Fruit fly (Drosophila melanogaster) whole organism, pupa: ENCODE results near the gene CG5762.

Experiments used
- CG17806 ChIP-seq: fragments of 200-800 bp; sonication (Bioruptor generic); optimal IDR thresholded peaks from 2 replicates; lab custom pipeline; 2018; ENCODE audit warnings: missing biosample characterization, mild to moderate bottlenecking, missing genetic modification characterization, moderate library complexity
- D1 ChIP-seq: fragments of 200-800 bp; sonication (Bioruptor generic); optimal IDR thresholded peaks from 2 replicates; lab custom pipeline; 2018; ENCODE audit warnings: missing biosample characterization, mild to moderate bottlenecking, missing genetic modification characterization, moderate library complexity
- Pif1A ChIP-seq: fragments of 200-800 bp; sonication (Bioruptor generic); optimal IDR thresholded peaks from 3 replicates; lab custom pipeline; 2016; ENCODE audit warnings: missing biosample characterization, missing genetic modification characterization

DNA sequence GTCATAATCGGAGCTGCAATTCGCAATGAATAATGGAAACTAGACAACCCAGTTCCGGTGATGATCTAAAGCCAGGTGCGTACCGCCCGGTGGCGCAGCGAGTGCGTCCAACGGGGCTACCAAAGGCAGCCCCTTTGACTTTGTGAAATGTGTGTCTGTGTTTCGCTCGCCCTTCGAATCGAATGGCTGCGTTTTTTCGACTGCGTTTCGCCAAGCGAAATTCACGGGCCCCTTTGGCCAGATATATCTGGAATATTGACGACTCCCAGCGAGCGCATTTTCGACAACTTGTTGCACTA is 42.5 kb downstream of the CG5762 start:
- no peak for TF ChIP-seq D1 (tag; lab: Kevin White, UChicago)
- TF ChIP-seq Pif1A (GFP tag; lab: Kevin White, UChicago), result no peak
- no peak for TF ChIP-seq CG17806 (tag; lab: Kevin White, UChicago)
